Worm (Caenorhabditis elegans) whole organism, L3 larva: ENCODE measurements around the gene dmsr-5.
A peak's percentile ranks its signal among the peaks of the same experiment; 100 is the strongest.

Experiments used
- ceh-28 ChIP-seq: fragments of 150-350 bp; optimal IDR thresholded peaks from 2 replicates; lab custom pipeline; 2014; ENCODE audit warnings: missing biosample characterization, missing genetic modification reagents, missing genetic modification characterization
- ceh-9 ChIP-seq: sonication (generic microtip); optimal IDR thresholded peaks from 2 replicates; lab custom pipeline; 2018; ENCODE audit warnings: missing biosample characterization, missing genetic modification characterization
- fkh-10 ChIP-seq: sonication (generic microtip); optimal IDR thresholded peaks from 2 replicates; lab custom pipeline; 2017; ENCODE audit warnings: missing biosample characterization, missing genetic modification reagents, missing genetic modification characterization
- fos-1 ChIP-seq: fragments of 150-350 bp; optimal IDR thresholded peaks from 2 replicates; lab custom pipeline; 2014; ENCODE audit warnings: missing biosample characterization, missing genetic modification characterization
- lin-39 ChIP-seq: fragments of 150-350 bp; optimal IDR thresholded peaks from 2 replicates; lab custom pipeline; 2018; ENCODE audit warnings: missing biosample characterization, missing genetic modification reagents, missing genetic modification characterization
- nhr-12 ChIP-seq: fragments of 150-350 bp; optimal IDR thresholded peaks from 2 replicates; lab custom pipeline; 2014; ENCODE audit warnings: missing biosample characterization, missing genetic modification characterization
- nhr-23 ChIP-seq: fragments of 150-350 bp; optimal IDR thresholded peaks from 2 replicates; lab custom pipeline; 2014; ENCODE audit warnings: missing biosample characterization, missing genetic modification reagents, missing genetic modification characterization
- nhr-237 ChIP-seq: fragments of 150-350 bp; optimal IDR thresholded peaks from 2 replicates; lab custom pipeline; 2014; ENCODE audit warnings: missing biosample characterization, missing genetic modification characterization
- nhr-76 ChIP-seq: fragments of 150-350 bp; sonication (generic microtip); optimal IDR thresholded peaks from 5 replicates; lab custom pipeline; 2014; ENCODE audit warnings: missing biosample characterization, missing genetic modification characterization
- nhr-77 ChIP-seq: fragments of 150-350 bp; optimal IDR thresholded peaks from 2 replicates; lab custom pipeline; 2014; ENCODE audit warnings: missing biosample characterization, missing genetic modification characterization
- pqm-1 ChIP-seq: fragments of 150-350 bp; optimal IDR thresholded peaks from 2 replicates; lab custom pipeline; 2017; ENCODE audit warnings: missing biosample characterization, missing genetic modification characterization, inconsistent platforms
- ztf-11 ChIP-seq: fragments of 150-350 bp; optimal IDR thresholded peaks from 2 replicates; lab custom pipeline; 2014; ENCODE audit warnings: missing biosample characterization, missing genetic modification characterization

DNA sequence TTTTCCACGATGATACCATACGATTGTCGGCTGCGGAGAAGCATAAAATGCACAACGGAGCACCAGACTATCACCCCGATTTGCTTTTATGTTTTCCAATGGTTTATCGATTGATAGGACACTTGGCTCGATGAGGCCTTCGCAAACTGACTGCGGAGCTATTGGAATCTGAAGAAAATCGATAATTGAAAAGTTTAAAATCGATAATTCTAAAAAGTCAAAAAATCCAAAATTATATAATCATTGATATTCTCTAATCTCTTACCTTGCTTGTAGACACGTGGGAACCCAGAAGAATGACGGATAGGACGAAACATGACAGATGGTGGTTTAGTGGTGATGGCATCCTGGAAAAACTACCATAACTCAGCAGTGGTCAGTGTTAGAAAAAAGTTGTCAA is 41.9 kb downstream of the dmsr-5 start, which contains the start of gene zig-5:
- TF ChIP-seq fkh-10 (GFP tag; lab: Kevin White, UChicago), result no peak
- no peak for TF ChIP-seq nhr-23
- TF ChIP-seq nhr-76 (tag; lab: Kevin White, UChicago), result no peak
- TF ChIP-seq fos-1 (tag; lab: Kevin White, UChicago), result no peak
- no peak for TF ChIP-seq ztf-11 (tag; lab: Kevin White, UChicago)
- no peak for TF ChIP-seq nhr-77 (tag; lab: Kevin White, UChicago)
- TF ChIP-seq nhr-12 (tag; lab: Kevin White, UChicago), result no peak
- no peak for TF ChIP-seq pqm-1 (tag; lab: Kevin White, UChicago)
- no peak for TF ChIP-seq nhr-237
- TF ChIP-seq ceh-9, result no peak
- no peak for TF ChIP-seq lin-39 (tag; lab: Kevin White, UChicago)
- TF ChIP-seq ceh-28 (tag; lab: Kevin White, UChicago), result peak; percentile 51
